In the genomic region with DNA sequence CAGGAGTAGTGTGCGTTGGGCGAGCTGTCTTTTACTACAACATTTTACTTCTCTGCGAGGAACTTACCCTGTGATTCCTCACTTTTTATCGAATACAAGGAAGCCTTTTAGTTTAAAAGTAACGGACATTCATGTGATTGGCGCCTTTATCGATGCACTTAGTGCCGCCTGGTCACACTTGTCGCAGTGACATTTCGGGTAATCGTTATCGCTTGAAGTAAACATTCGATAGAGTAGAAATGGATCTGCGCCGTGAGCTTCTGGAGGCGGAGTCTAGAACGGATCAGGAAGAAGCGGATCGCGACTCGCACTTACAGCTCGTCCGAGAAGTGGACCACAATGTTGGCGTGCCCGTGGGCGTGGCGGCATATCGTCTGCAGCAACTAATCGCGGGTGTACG, we compare ENCODE assay signal across 3 fruit fly cellular contexts.
TF ChIP-seq lines count a peak whose summit lies in the region.

CG16989 (plus strand) TSS at position 225 of the 400 bp plus-strand sequence.

- TF ChIP-seq CTCF in whole organism, embryonic (GFP tag; optimal IDR thresholded peaks at IDR 0.05; lab: Kevin White, UChicago), result no peak

TF ChIP-seq in whole organism, adult, 20 proteins besides CTCF, POLR2A, EP300 and RAD21:
- no peak for TF ChIP-seq Clk (GFP tag; optimal IDR thresholded peaks at IDR 0.05; lab: Kevin White, UChicago)
- TF ChIP-seq CG33017 (tag; optimal IDR thresholded peaks at IDR 0.05; lab: Kevin White, UChicago), result no peak
- peak; percentile 54 for TF ChIP-seq bab1 (GFP tag; optimal IDR thresholded peaks at IDR 0.05; lab: Kevin White, UChicago)
- TF ChIP-seq tj (GFP tag; optimal IDR thresholded peaks at IDR 0.05; lab: Kevin White, UChicago), result no peak
- TF ChIP-seq Hr96 (GFP tag; optimal IDR thresholded peaks at IDR 0.05; lab: Kevin White, UChicago), result no peak
- no peak for TF ChIP-seq cic (GFP tag; optimal IDR thresholded peaks at IDR 0.05; lab: Kevin White, UChicago)

TF ChIP-seq in whole organism, embryonic, 481 proteins besides CTCF, POLR2A, EP300 and RAD21 (continues in another document):
- TF ChIP-seq otp (GFP tag; IDR thresholded peaks at IDR 0.05; lab: Robert Waterston, UW), result no peak
- no peak for TF ChIP-seq Tbp (GFP tag; optimal IDR thresholded peaks at IDR 0.05; lab: Kevin White, UChicago)
- no peak for TF ChIP-seq CG9215 (GFP tag; IDR thresholded peaks at IDR 0.05; lab: Robert Waterston, UW)
- TF ChIP-seq CG3281 (GFP tag; optimal IDR thresholded peaks at IDR 0.05; lab: Kevin White, UChicago), result no peak
- no peak for TF ChIP-seq abd-A (tag; optimal IDR thresholded peaks at IDR 0.05; lab: Kevin White, UChicago)
- no peak for TF ChIP-seq bsh (GFP tag; optimal IDR thresholded peaks at IDR 0.05; lab: Kevin White, UChicago)
- peak; percentile 7 for TF ChIP-seq CG4617 (GFP tag; optimal IDR thresholded peaks at IDR 0.05; lab: Kevin White, UChicago; ENCODE audit: borderline replicate concordance)
- no peak for TF ChIP-seq CG17802 (tag; optimal IDR thresholded peaks at IDR 0.05; lab: Kevin White, UChicago)
- TF ChIP-seq CG2120 (GFP tag; optimal IDR thresholded peaks at IDR 0.05; lab: Kevin White, UChicago), result no peak
- TF ChIP-seq chm (GFP tag; IDR thresholded peaks at IDR 0.05; lab: Robert Waterston, UW), result no peak
- no peak for TF ChIP-seq CG12104 (GFP tag; optimal IDR thresholded peaks at IDR 0.05; lab: Kevin White, UChicago)
- no peak for TF ChIP-seq chif (GFP tag; optimal IDR thresholded peaks at IDR 0.05; lab: Kevin White, UChicago)
- TF ChIP-seq CG6813 (GFP tag; optimal IDR thresholded peaks at IDR 0.05; lab: Kevin White, UChicago), result no peak
- no peak for TF ChIP-seq Nf-YB (GFP tag; optimal IDR thresholded peaks at IDR 0.05; lab: Kevin White, UChicago)
- no peak for TF ChIP-seq CG9609 (GFP tag; optimal IDR thresholded peaks at IDR 0.05; lab: Kevin White, UChicago)
- TF ChIP-seq CG10147 (GFP tag; optimal IDR thresholded peaks at IDR 0.05; lab: Kevin White, UChicago), result no peak
- no peak for TF ChIP-seq CG3163 (GFP tag; optimal IDR thresholded peaks at IDR 0.05; lab: Kevin White, UChicago)
- TF ChIP-seq Dfd (GFP tag; optimal IDR thresholded peaks at IDR 0.05; lab: Kevin White, UChicago), result no peak
- no peak for TF ChIP-seq CG11695 (GFP tag; IDR thresholded peaks at IDR 0.05; lab: Robert Waterston, UW)
- no peak for TF ChIP-seq CG16815 (GFP tag; optimal IDR thresholded peaks at IDR 0.05; lab: Kevin White, UChicago)
- TF ChIP-seq gsb-n (tag; optimal IDR thresholded peaks at IDR 0.05; lab: Kevin White, UChicago), result no peak
- TF ChIP-seq sim (GFP tag; IDR thresholded peaks at IDR 0.05; lab: Robert Waterston, UW), result no peak
- no peak for TF ChIP-seq gro (GFP tag; optimal IDR thresholded peaks at IDR 0.05; lab: Kevin White, UChicago)
- no peak for TF ChIP-seq Chrac-16 (GFP tag; optimal IDR thresholded peaks at IDR 0.05; lab: Kevin White, UChicago)
- no peak for TF ChIP-seq sr (GFP tag; IDR thresholded peaks at IDR 0.05; lab: Robert Waterston, UW)
- peak; percentile 26 for TF ChIP-seq Sin3A (optimal IDR thresholded peaks at IDR 0.05; lab: Kevin White, UChicago)
- TF ChIP-seq Atf3 (GFP tag; optimal IDR thresholded peaks at IDR 0.05; lab: Kevin White, UChicago), result no peak
- no peak for TF ChIP-seq CG18619 (GFP tag; optimal IDR thresholded peaks at IDR 0.05; lab: Kevin White, UChicago)
- no peak for TF ChIP-seq CG33557 (GFP tag; optimal IDR thresholded peaks at IDR 0.05; lab: Kevin White, UChicago)
- TF ChIP-seq ac (GFP tag; optimal IDR thresholded peaks at IDR 0.05; lab: Kevin White, UChicago), result no peak
- TF ChIP-seq CG8924 (tag; optimal IDR thresholded peaks at IDR 0.05; lab: Kevin White, UChicago), result no peak
- TF ChIP-seq bbx (GFP tag; IDR thresholded peaks at IDR 0.05; lab: Robert Waterston, UW; ENCODE audit: partially characterized antibody), result peak; percentile 59
- TF ChIP-seq sima (GFP tag; optimal IDR thresholded peaks at IDR 0.05; lab: Kevin White, UChicago), result no peak
- TF ChIP-seq CG31388 (GFP tag; optimal IDR thresholded peaks at IDR 0.05; lab: Kevin White, UChicago), result no peak
- TF ChIP-seq Doc2 (GFP tag; IDR thresholded peaks at IDR 0.05; lab: Robert Waterston, UW), result no peak
- no peak for TF ChIP-seq CG1024 (GFP tag; IDR thresholded peaks at IDR 0.05; lab: Robert Waterston, UW)
- no peak for TF ChIP-seq chn (GFP tag; optimal IDR thresholded peaks at IDR 0.05; lab: Kevin White, UChicago)
- no peak for TF ChIP-seq sens (GFP tag; lab: Kevin White, UChicago)
- no peak for TF ChIP-seq Sox102F (GFP tag; optimal IDR thresholded peaks at IDR 0.05; lab: Kevin White, UChicago)
- TF ChIP-seq tx (GFP tag; optimal IDR thresholded peaks at IDR 0.05; lab: Kevin White, UChicago), result no peak
- no peak for TF ChIP-seq ind (GFP tag; optimal IDR thresholded peaks at IDR 0.05; lab: Kevin White, UChicago)
- no peak for TF ChIP-seq ci (GFP tag; IDR thresholded peaks at IDR 0.05; lab: Robert Waterston, UW)
- no peak for TF ChIP-seq Atf6 (GFP tag; IDR thresholded peaks at IDR 0.05; lab: Robert Waterston, UW)

TF ChIP-seq in whole organism, prepupa, 60 proteins besides CTCF, POLR2A, EP300 and RAD21:
- TF ChIP-seq CG11294 (GFP tag; IDR thresholded peaks at IDR 0.05; lab: Robert Waterston, UW), result no peak
- TF ChIP-seq achi (GFP tag; optimal IDR thresholded peaks at IDR 0.05; lab: Kevin White, UChicago), result peak; percentile 90
- peak; percentile 28 for TF ChIP-seq fkh (GFP tag; optimal IDR thresholded peaks at IDR 0.05; lab: Kevin White, UChicago)
- TF ChIP-seq CG10669 (GFP tag; optimal IDR thresholded peaks at IDR 0.05; lab: Kevin White, UChicago), result no peak
- TF ChIP-seq spab (GFP tag; optimal IDR thresholded peaks at IDR 0.05; lab: Kevin White, UChicago), result no peak
- peak; percentile 57 for TF ChIP-seq CG1621 (tag; optimal IDR thresholded peaks at IDR 0.05; lab: Kevin White, UChicago)
